Fruit fly (Drosophila melanogaster) whole organism, embryonic: ENCODE data around the gene Elal.

Source experiments
- BtbVII ChIP-seq: fragments of 200-800 bp; sonication (Bioruptor generic); optimal IDR thresholded peaks from 3 replicates; lab custom pipeline; 2017; ENCODE audit warnings: missing biosample characterization, mild to moderate bottlenecking, missing genetic modification characterization
- CG10543 ChIP-seq: fragments of 200-800 bp; sonication (Bioruptor generic); optimal IDR thresholded peaks from 3 replicates; lab custom pipeline; 2017; ENCODE audit warnings: missing biosample characterization, mild to moderate bottlenecking, missing genetic modification characterization, moderate library complexity
- CG11247 ChIP-seq: fragments of 200-800 bp; sonication (Bioruptor generic); IDR thresholded peaks from 2 replicates; pipeline ENCODE4 v1.3.6; 2022; ENCODE audit warnings: missing biosample characterization, missing genetic modification characterization
- CG11456 ChIP-seq: fragments of 200-800 bp; sonication (Bioruptor generic); IDR thresholded peaks from 3 replicates; pipeline ENCODE4 v1.3.6; 2022; ENCODE audit warnings: missing biosample characterization, missing genetic modification characterization
- CG12942 ChIP-seq: fragments of 200-800 bp; sonication (Bioruptor generic); optimal IDR thresholded peaks from 3 replicates; lab custom pipeline; 2016; ENCODE audit warnings: missing biosample characterization, missing genetic modification characterization
- CG13123 ChIP-seq: fragments of 200-800 bp; sonication (Bioruptor generic); optimal IDR thresholded peaks from 2 replicates; lab custom pipeline; 2016; ENCODE audit warnings: missing biosample characterization, missing genetic modification characterization
- CG15011 ChIP-seq: fragments of 200-800 bp; sonication (Bioruptor generic); optimal IDR thresholded peaks from 3 replicates; lab custom pipeline; 2018; ENCODE audit warnings: missing biosample characterization, mild to moderate bottlenecking, missing genetic modification characterization
- CG1647 ChIP-seq: fragments of 200-800 bp; sonication (Bioruptor generic); optimal IDR thresholded peaks from 3 replicates; lab custom pipeline; 2016; ENCODE audit warnings: missing biosample characterization, missing genetic modification characterization
- CG16779 ChIP-seq: fragments of 200-800 bp; sonication (Bioruptor generic); IDR thresholded peaks from 2 replicates; pipeline ENCODE4 v1.3.6; 2022; ENCODE audit warnings: missing biosample characterization, missing genetic modification characterization
- CG17912 ChIP-seq: fragments of 200-800 bp; sonication (Bioruptor generic); optimal IDR thresholded peaks from 2 replicates; lab custom pipeline; 2018; ENCODE audit warnings: missing biosample characterization, mild to moderate bottlenecking, missing genetic modification characterization
- CG30403 ChIP-seq: fragments of 200-800 bp; sonication (Bioruptor generic); optimal IDR thresholded peaks from 3 replicates; lab custom pipeline; 2016; ENCODE audit warnings: missing biosample characterization, missing genetic modification characterization
- CG31365 ChIP-seq: fragments of 200-800 bp; sonication (Bioruptor generic); optimal IDR thresholded peaks from 2 replicates; lab custom pipeline; 2018; ENCODE audit warnings: missing biosample characterization, mild to moderate bottlenecking, missing genetic modification characterization
- CG31388 ChIP-seq: fragments of 200-800 bp; sonication (Bioruptor generic); optimal IDR thresholded peaks from 2 replicates; lab custom pipeline; 2016; ENCODE audit warnings: missing biosample characterization, missing genetic modification characterization
- CG3163 ChIP-seq: fragments of 200-800 bp; sonication (Bioruptor generic); optimal IDR thresholded peaks from 3 replicates; lab custom pipeline; 2016; ENCODE audit warnings: missing biosample characterization, missing genetic modification characterization
- CG42726 ChIP-seq: fragments of 200-800 bp; sonication (Bioruptor generic); IDR thresholded peaks from 2 replicates; pipeline ENCODE4 v1.3.6; 2022; ENCODE audit warnings: missing biosample characterization, missing genetic modification characterization; ENCODE audit not compliant: partially characterized antibody
- CG5180 ChIP-seq: fragments of 200-800 bp; sonication (Bioruptor generic); optimal IDR thresholded peaks from 3 replicates; lab custom pipeline; 2017; ENCODE audit warnings: missing biosample characterization, missing genetic modification characterization, mild to moderate bottlenecking, moderate library complexity, missing genetic modification reagents
- CG9817 ChIP-seq: fragments of 200-800 bp; sonication (Bioruptor generic); optimal IDR thresholded peaks from 2 replicates; lab custom pipeline; 2018; ENCODE audit warnings: missing biosample characterization, mild to moderate bottlenecking, missing genetic modification characterization, moderate library complexity
- CTCF ChIP-seq: fragments of 200-800 bp; sonication (Bioruptor generic); optimal IDR thresholded peaks from 2 replicates; lab custom pipeline; 2017; ENCODE audit warnings: missing biosample characterization, mild to moderate bottlenecking, missing genetic modification characterization, moderate library complexity
- CoRest ChIP-seq: fragments of 200-800 bp; sonication (Bioruptor generic); optimal IDR thresholded peaks from 3 replicates; lab custom pipeline; 2018; ENCODE audit warnings: missing biosample characterization, mild to moderate bottlenecking, missing genetic modification characterization, moderate library complexity
- Dbx ChIP-seq: fragments of 200-800 bp; sonication (Bioruptor generic); IDR thresholded peaks from 3 replicates; pipeline ENCODE4 v1.3.6; 2022; ENCODE audit warnings: missing biosample characterization, missing genetic modification characterization
- Dek ChIP-seq: fragments of 200-800 bp; sonication (Bioruptor generic); optimal IDR thresholded peaks from 3 replicates; lab custom pipeline; 2019; ENCODE audit warnings: missing biosample characterization, mild to moderate bottlenecking, missing genetic modification characterization, moderate library complexity
- Dfd ChIP-seq, 2 experiments: fragments of >200 bp; optimal IDR thresholded peaks; 2 replicates each; lab custom pipeline; 2017; ENCODE audit warnings: missing biosample characterization in 2 of 2, missing genetic modification characterization in 2 of 2
- Dip3 ChIP-seq: fragments of 200-800 bp; sonication (Bioruptor generic); optimal IDR thresholded peaks from 3 replicates; lab custom pipeline; 2016; ENCODE audit warnings: missing biosample characterization, missing genetic modification characterization
- E2f1 ChIP-seq: fragments of 200-800 bp; sonication (Bioruptor generic); IDR thresholded peaks from 2 replicates; pipeline ENCODE4 v1.3.6; 2022; ENCODE audit warnings: missing biosample characterization, missing genetic modification characterization
- Ets65A ChIP-seq: fragments of 200-800 bp; sonication (Bioruptor generic); peaks from one replicate; lab custom pipeline; 2016; ENCODE audit warnings: missing biosample characterization, missing genetic modification characterization
- Gsc ChIP-seq: fragments of 200-800 bp; sonication (Bioruptor generic); IDR thresholded peaks from 2 replicates; pipeline ENCODE4 v1.3.6; 2022; ENCODE audit warnings: missing biosample characterization, missing genetic modification characterization
- MTF-1 ChIP-seq: fragments of 200-800 bp; sonication (Bioruptor generic); optimal IDR thresholded peaks from 2 replicates; lab custom pipeline; 2018; ENCODE audit warnings: missing biosample characterization, mild to moderate bottlenecking, missing genetic modification characterization, borderline replicate concordance
- Med ChIP-seq: fragments of 200-800 bp; sonication (Bioruptor generic); peaks from one replicate; lab custom pipeline; 2016; ENCODE audit warnings: missing biosample characterization, missing genetic modification characterization, mild to moderate bottlenecking, inconsistent platforms, moderate library complexity
- Nf-YC ChIP-seq: fragments of 200-800 bp; optimal IDR thresholded peaks from 3 replicates; lab custom pipeline; 2019; ENCODE audit warnings: missing biosample characterization, mild to moderate bottlenecking, missing genetic modification characterization, moderate library complexity
- Rx ChIP-seq: fragments of 200-800 bp; sonication (Bioruptor generic); IDR thresholded peaks from 2 replicates; pipeline ENCODE4 v1.3.6; 2022; ENCODE audit warnings: missing biosample characterization, missing genetic modification characterization
- Spps ChIP-seq: fragments of 200-800 bp; sonication (Bioruptor generic); optimal IDR thresholded peaks from 2 replicates; lab custom pipeline; 2018; ENCODE audit warnings: missing biosample characterization, mild to moderate bottlenecking, missing genetic modification characterization
- Trl ChIP-seq, 3 experiments: fragments of >200 bp in 2 of 3; fragments of 200-800 bp in 1 of 3; sonication (Bioruptor generic) in 1 of 3; optimal IDR thresholded peaks; 2 replicates in 1 of 3; 3 replicates in 2 of 3; lab custom pipeline; 2016 to 2017; ENCODE audit warnings: missing biosample characterization in 1 of 3, missing genetic modification characterization in 1 of 3
- ac ChIP-seq: fragments of 200-800 bp; sonication (Bioruptor generic); optimal IDR thresholded peaks from 3 replicates; lab custom pipeline; 2017; ENCODE audit warnings: missing biosample characterization, mild to moderate bottlenecking, missing genetic modification characterization
- amos ChIP-seq: fragments of 200-800 bp; sonication (Bioruptor generic); IDR thresholded peaks from 2 replicates; pipeline ENCODE4 v1.3.6; 2022; ENCODE audit warnings: missing biosample characterization, missing genetic modification characterization; ENCODE audit not compliant: partially characterized antibody
- ap ChIP-seq: fragments of 200-800 bp; sonication (Bioruptor generic); IDR thresholded peaks from 2 replicates; pipeline ENCODE4 v1.3.6; 2022; ENCODE audit warnings: missing biosample characterization, missing genetic modification characterization
- cg ChIP-seq: fragments of 200-800 bp; sonication (Bioruptor generic); optimal IDR thresholded peaks from 3 replicates; lab custom pipeline; 2019; ENCODE audit warnings: missing biosample characterization, mild to moderate bottlenecking, missing genetic modification characterization, moderate library complexity
- croc ChIP-seq: fragments of 200-800 bp; sonication (Bioruptor generic); conservative IDR thresholded peaks from 3 replicates; pipeline ENCODE4 v1.3.6; 2022; ENCODE audit warnings: missing biosample characterization, missing genetic modification characterization
- dan ChIP-seq: fragments of 200-800 bp; sonication (Bioruptor generic); IDR thresholded peaks from 2 replicates; pipeline ENCODE4 v1.3.6; 2022; ENCODE audit warnings: missing biosample characterization, missing genetic modification characterization
- disco-r ChIP-seq: fragments of 200-800 bp; sonication (Bioruptor generic); optimal IDR thresholded peaks from 2 replicates; lab custom pipeline; 2016; ENCODE audit warnings: missing biosample characterization, missing genetic modification characterization
- fd64A ChIP-seq: fragments of 200-800 bp; sonication (Bioruptor generic); optimal IDR thresholded peaks from 3 replicates; lab custom pipeline; 2018; ENCODE audit warnings: missing biosample characterization, mild to moderate bottlenecking, missing genetic modification characterization
- fd96Cb ChIP-seq: fragments of 200-800 bp; sonication (Bioruptor generic); optimal IDR thresholded peaks from 2 replicates; lab custom pipeline; 2018; ENCODE audit warnings: missing biosample characterization, mild to moderate bottlenecking, missing genetic modification characterization, moderate library complexity
- fu2 ChIP-seq: fragments of 200-800 bp; sonication (Bioruptor generic); optimal IDR thresholded peaks from 2 replicates; lab custom pipeline; 2016; ENCODE audit warnings: missing biosample characterization, missing genetic modification characterization
- gsb ChIP-seq: fragments of 200-800 bp; sonication (Bioruptor generic); IDR thresholded peaks from 2 replicates; pipeline ENCODE4 v1.3.6; 2022; ENCODE audit warnings: missing biosample characterization, missing genetic modification characterization
- insv ChIP-seq, 2 experiments: fragments of 200-800 bp; sonication (Bioruptor generic); optimal IDR thresholded peaks; 3 replicates each; lab custom pipeline; 2016 to 2018; ENCODE audit warnings: missing biosample characterization in 2 of 2, missing genetic modification characterization in 2 of 2
- psq ChIP-seq: fragments of 200-800 bp; sonication (Bioruptor generic); optimal IDR thresholded peaks from 2 replicates; lab custom pipeline; 2017; ENCODE audit warnings: missing biosample characterization, missing genetic modification characterization
- pum ChIP-seq: fragments of 200-800 bp; sonication (Bioruptor generic); optimal IDR thresholded peaks from 2 replicates; lab custom pipeline; 2016; ENCODE audit warnings: missing biosample characterization, missing genetic modification characterization
- salm ChIP-seq: fragments of 200-800 bp; sonication (Bioruptor generic); optimal IDR thresholded peaks from 2 replicates; lab custom pipeline; 2018; ENCODE audit warnings: missing biosample characterization, mild to moderate bottlenecking, missing genetic modification characterization
- tgo ChIP-seq: fragments of 200-800 bp; sonication (Bioruptor generic); IDR thresholded peaks from 3 replicates; pipeline ENCODE4 v1.3.6; 2022; ENCODE audit warnings: missing biosample characterization, missing genetic modification characterization
- zen2 ChIP-seq: fragments of 200-800 bp; sonication (Bioruptor generic); IDR thresholded peaks from 3 replicates; pipeline ENCODE4 v1.3.6; 2022; ENCODE audit warnings: missing biosample characterization, missing genetic modification characterization; ENCODE audit not compliant: partially characterized antibody

Elal gene

DNA sequence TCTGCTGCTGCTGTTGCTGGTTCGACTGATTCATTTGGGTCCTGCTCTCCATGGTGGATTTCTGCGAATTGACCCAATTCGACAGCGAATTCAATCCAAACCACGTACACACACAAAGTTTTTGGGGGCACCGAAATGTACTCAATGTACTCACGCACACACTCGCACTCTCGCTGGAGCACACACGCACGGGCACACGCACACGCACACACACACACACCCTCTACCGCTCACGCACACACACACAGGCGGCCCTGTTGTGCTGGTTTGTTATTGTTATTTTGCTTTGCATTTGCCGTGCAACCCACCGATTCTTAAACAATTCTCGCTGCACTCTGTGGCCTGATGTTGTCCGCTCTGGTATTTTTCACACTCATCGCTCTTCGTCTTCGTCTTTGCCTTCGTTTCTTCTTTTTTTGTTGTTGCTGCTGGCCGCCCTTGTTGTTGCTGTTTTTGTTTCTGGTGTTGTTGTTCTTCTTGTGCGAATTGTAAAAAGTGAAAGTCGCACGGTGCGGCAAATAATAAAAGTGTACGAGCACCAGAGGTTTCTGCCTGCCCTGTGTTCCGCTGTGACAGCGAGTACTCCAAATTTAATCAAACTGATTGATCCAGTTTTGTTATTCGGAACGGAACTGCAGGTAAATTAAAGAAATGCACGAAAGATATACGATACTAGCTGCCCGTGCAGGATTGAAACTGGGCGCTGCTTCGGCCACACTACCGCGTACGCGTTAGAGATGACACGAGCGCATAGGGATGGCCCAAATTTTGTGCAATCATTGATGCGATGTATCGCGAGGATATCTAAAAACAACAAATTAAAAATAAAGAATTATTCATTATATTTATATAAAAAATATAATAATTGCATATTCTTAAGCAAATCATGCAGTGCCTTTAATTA, 11.0 kb downstream of the Elal start, which contains the start of gene CG3744 (continued):
- TF ChIP-seq CG16779 = peak; percentile 83
- peak; percentile 65 for TF ChIP-seq Gsc
- peak; percentile 96 for TF ChIP-seq CG11247 (GFP tag; lab: Robert Waterston, UW)
- peak; percentile 79 for TF ChIP-seq croc (GFP tag; lab: Robert Waterston, UW)
- TF ChIP-seq ap = peak; percentile 84
- no peak for TF ChIP-seq CG31365 (tag; lab: Kevin White, UChicago)
- peak; percentile 93 for TF ChIP-seq zen2 (GFP tag; lab: Robert Waterston, UW)
- TF ChIP-seq fd96Cb = peak; percentile 81
- TF ChIP-seq CG11456 (GFP tag; lab: Robert Waterston, UW) = peak; percentile 98
- TF ChIP-seq fu2 (GFP tag; lab: Kevin White, UChicago) = peak; percentile 78
- TF ChIP-seq Dbx (GFP tag; lab: Robert Waterston, UW) = peak; percentile 98
- TF ChIP-seq Dfd (GFP tag; optimal IDR thresholded peaks at IDR 0.05; lab: Kevin White, UChicago) = peak in 1 of 2 experiments; percentile 71
- TF ChIP-seq CG12942 = peak; percentile 87
- no peak for TF ChIP-seq fd64A
- peak; percentile 76 for TF ChIP-seq salm (tag; lab: Kevin White, UChicago)
- TF ChIP-seq CG31388 (GFP tag; lab: Kevin White, UChicago) = peak; percentile 28
- peak; percentile 92 for TF ChIP-seq CG42726 (GFP tag; lab: Robert Waterston, UW)
- TF ChIP-seq psq (GFP tag; lab: Kevin White, UChicago) = peak; percentile 70
- peak; percentile 56 for TF ChIP-seq CG17912
- TF ChIP-seq CG10543 (GFP tag; lab: Kevin White, UChicago) = peak; percentile 93
- peak; percentile 20 for TF ChIP-seq ac (GFP tag; lab: Kevin White, UChicago)
- peak; percentile 89 for TF ChIP-seq gsb (GFP tag; lab: Robert Waterston, UW)
- TF ChIP-seq CG1647 (GFP tag; lab: Kevin White, UChicago) = peak; percentile 77
- TF ChIP-seq Med (GFP tag; lab: Kevin White, UChicago) = peak; percentile 95
- peak; percentile 96 for TF ChIP-seq cg (GFP tag; lab: Kevin White, UChicago)
- TF ChIP-seq Rx (GFP tag; lab: Robert Waterston, UW) = peak; percentile 90
- peak; percentile 95 for TF ChIP-seq CG9817
- TF ChIP-seq E2f1 (GFP tag; lab: Robert Waterston, UW) = peak; percentile 88
- TF ChIP-seq Spps (tag; lab: Kevin White, UChicago) = peak; percentile 54
- TF ChIP-seq Ets65A (GFP tag; lab: Kevin White, UChicago) = peak; percentile 99
- TF ChIP-seq disco-r (GFP tag; lab: Kevin White, UChicago) = no peak
- TF ChIP-seq BtbVII (GFP tag; lab: Kevin White, UChicago) = peak; percentile 77
- TF ChIP-seq MTF-1 = peak; percentile 81
- peak; percentile 92 for TF ChIP-seq CG30403 (GFP tag; lab: Kevin White, UChicago)
- TF ChIP-seq Trl (optimal IDR thresholded peaks at IDR 0.05; lab: Kevin White, UChicago) = peak in 1 of 2 experiments; percentile 57
- TF ChIP-seq Trl (GFP tag; optimal IDR thresholded peaks at IDR 0.05; lab: Kevin White, UChicago) = peak; percentile 68
- TF ChIP-seq pum (GFP tag; lab: Kevin White, UChicago) = peak; percentile 68
- peak; percentile 95 for TF ChIP-seq Dek (tag; lab: Kevin White, UChicago)
- peak; percentile 94 for TF ChIP-seq amos
- peak; percentile 93 for TF ChIP-seq tgo (GFP tag; lab: Robert Waterston, UW)
- peak; percentile 88 for TF ChIP-seq CG13123 (GFP tag; lab: Kevin White, UChicago)
- TF ChIP-seq CG5180 (GFP tag; lab: Kevin White, UChicago) = no peak
- peak; percentile 34; the same call in 1 of the 2 replicates for TF ChIP-seq dan
- peak in 1 of 2 experiments; percentile 67 for TF ChIP-seq insv (GFP tag; optimal IDR thresholded peaks at IDR 0.05; lab: Kevin White, UChicago)
- peak; percentile 27 for TF ChIP-seq CG3163 (GFP tag; lab: Kevin White, UChicago)
- TF ChIP-seq Nf-YC (tag; lab: Kevin White, UChicago) = peak; percentile 84
- peak; percentile 72 for TF ChIP-seq Dip3 (GFP tag; lab: Kevin White, UChicago)
- peak; percentile 53 for TF ChIP-seq CG15011
- TF ChIP-seq CoRest (tag; lab: Kevin White, UChicago) = peak; percentile 93
- TF ChIP-seq CTCF (GFP tag; lab: Kevin White, UChicago) = no peak
